Worm (Caenorhabditis elegans) whole organism, L3 larva: ENCODE data around the gene T05C7.4.

ENCODE experiments used
- fos-1 ChIP-seq: fragments of 150-350 bp; optimal IDR thresholded peaks from 2 replicates; lab custom pipeline; 2014; ENCODE audit warnings: missing biosample characterization, missing genetic modification characterization
- nfya-1 ChIP-seq: sonication (generic microtip); optimal IDR thresholded peaks from 2 replicates; lab custom pipeline; 2017; ENCODE audit warnings: missing genetic modification characterization, mild to moderate bottlenecking, missing compliant biosample characterization, antibody characterized with exemption, moderate library complexity; ENCODE audit not compliant: insufficient read depth
- nhr-28 ChIP-seq: fragments of 150-350 bp; optimal IDR thresholded peaks from 2 replicates; lab custom pipeline; 2014; ENCODE audit warnings: missing biosample characterization, missing genetic modification characterization
- skn-1 ChIP-seq: fragments of 150-350 bp; optimal IDR thresholded peaks from 2 replicates; lab custom pipeline; 2014; ENCODE audit warnings: missing biosample characterization, missing genetic modification characterization
- unc-62 ChIP-seq: fragments of 150-350 bp; sonication (generic microtip); optimal IDR thresholded peaks from 4 replicates; lab custom pipeline; 2014; ENCODE audit warnings: missing biosample characterization, missing genetic modification reagents, missing genetic modification characterization

DNA sequence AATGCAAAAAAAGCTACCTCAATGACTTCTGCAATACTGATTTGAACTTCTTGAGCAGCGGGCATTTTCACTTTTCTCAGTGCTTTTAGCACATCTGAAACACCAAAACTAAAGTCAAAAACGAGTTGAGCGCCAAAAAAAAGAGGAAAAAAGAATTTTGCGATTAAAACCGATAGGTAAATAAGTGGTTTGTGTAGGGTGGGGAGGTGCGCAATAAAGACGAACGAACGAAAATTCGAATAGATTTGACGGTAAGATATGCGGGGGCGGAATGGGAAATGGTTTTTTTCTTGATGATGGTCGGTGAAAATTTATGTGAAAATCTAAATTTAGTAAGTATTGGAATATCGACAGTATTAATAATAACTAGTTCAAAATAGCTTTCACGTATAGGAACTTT, 4.7 kb downstream of the T05C7.4 start, which contains the start of gene frm-5.1:
- TF ChIP-seq fos-1 (tag; lab: Kevin White, UChicago) (no peak), nhr-28 (no peak), nfya-1 (tag; lab: Kevin White, UChicago) (no peak), unc-62 (no peak), skn-1 (tag; lab: Kevin White, UChicago) (no peak)
